Fruit fly (Drosophila melanogaster) whole organism, embryonic: ENCODE measurements around the gene Doa.

Experiments used
- Adf1 ChIP-seq: fragments of 200-800 bp; sonication (Bioruptor generic); IDR thresholded peaks from 2 replicates; pipeline ENCODE4 v1.3.6; 2022; ENCODE audit warnings: missing biosample characterization, missing genetic modification characterization
- Atf-2 ChIP-seq: fragments of 200-800 bp; sonication (Bioruptor generic); optimal IDR thresholded peaks from 2 replicates; lab custom pipeline; 2016; ENCODE audit warnings: missing biosample characterization, missing genetic modification characterization
- Atf6 ChIP-seq: fragments of 200-800 bp; sonication (Bioruptor generic); IDR thresholded peaks from 2 replicates; pipeline ENCODE4 v1.3.6; 2022; ENCODE audit warnings: missing biosample characterization, missing genetic modification characterization
- Bteb2 ChIP-seq: fragments of 200-800 bp; sonication (Bioruptor generic); optimal IDR thresholded peaks from 2 replicates; lab custom pipeline; 2016; ENCODE audit warnings: missing biosample characterization, missing genetic modification characterization
- CG11085 ChIP-seq: fragments of 200-800 bp; sonication (Bioruptor generic); IDR thresholded peaks from 2 replicates; pipeline ENCODE4 v1.3.6; 2022; ENCODE audit warnings: missing biosample characterization, missing genetic modification characterization
- CG12744 ChIP-seq: fragments of 200-800 bp; sonication (Bioruptor generic); optimal IDR thresholded peaks from 2 replicates; lab custom pipeline; 2016; ENCODE audit warnings: missing biosample characterization, missing genetic modification characterization
- CG15601 ChIP-seq: fragments of 200-800 bp; sonication (Bioruptor generic); optimal IDR thresholded peaks from 3 replicates; lab custom pipeline; 2019; ENCODE audit warnings: missing biosample characterization, mild to moderate bottlenecking, missing genetic modification characterization, moderate library complexity
- CG17186 ChIP-seq: fragments of 200-800 bp; sonication (Bioruptor generic); optimal IDR thresholded peaks from 3 replicates; lab custom pipeline; 2017; ENCODE audit warnings: missing biosample characterization, missing genetic modification reagents, missing genetic modification characterization
- CG30020 ChIP-seq: fragments of 200-800 bp; optimal IDR thresholded peaks from 2 replicates; lab custom pipeline; 2019; ENCODE audit warnings: missing biosample characterization, mild to moderate bottlenecking, missing genetic modification characterization, moderate library complexity
- CG32532 ChIP-seq: fragments of 200-800 bp; sonication (Bioruptor generic); IDR thresholded peaks from 2 replicates; pipeline ENCODE4 v1.3.6; 2022; ENCODE audit warnings: missing biosample characterization, missing genetic modification characterization
- CG33557 ChIP-seq: fragments of 200-800 bp; sonication (Bioruptor generic); optimal IDR thresholded peaks from 2 replicates; lab custom pipeline; 2019; ENCODE audit warnings: missing biosample characterization, mild to moderate bottlenecking, missing genetic modification characterization, moderate library complexity
- CG3407 ChIP-seq: fragments of 200-800 bp; sonication (Bioruptor generic); optimal IDR thresholded peaks from 2 replicates; lab custom pipeline; 2018; ENCODE audit warnings: missing biosample characterization, mild to moderate bottlenecking, missing genetic modification characterization
- CG3726 ChIP-seq: fragments of 200-800 bp; sonication (Bioruptor generic); IDR thresholded peaks from 3 replicates; pipeline ENCODE4, ENCODE4 v1.3.6; 2022; ENCODE audit warnings: missing biosample characterization, missing genetic modification characterization
- CG4282 ChIP-seq: fragments of 200-800 bp; sonication (Bioruptor generic); optimal IDR thresholded peaks from 2 replicates; lab custom pipeline; 2016; ENCODE audit warnings: missing biosample characterization, missing genetic modification characterization
- CG4404 ChIP-seq: fragments of 200-800 bp; sonication (Bioruptor generic); IDR thresholded peaks from 2 replicates; pipeline ENCODE4 v1.3.6; 2022; ENCODE audit warnings: missing biosample characterization, missing genetic modification characterization
- CG4617 ChIP-seq: fragments of 200-800 bp; sonication (Bioruptor generic); optimal IDR thresholded peaks from 3 replicates; lab custom pipeline; 2016; ENCODE audit warnings: missing biosample characterization, missing genetic modification characterization, borderline replicate concordance
- CG6272 ChIP-seq: fragments of 200-800 bp; sonication (Bioruptor generic); IDR thresholded peaks from 2 replicates; pipeline ENCODE4 v1.3.6; 2022; ENCODE audit warnings: missing biosample characterization, missing genetic modification characterization
- CG7556 ChIP-seq: fragments of 200-800 bp; sonication (Bioruptor generic); optimal IDR thresholded peaks from 2 replicates; lab custom pipeline; 2017; ENCODE audit warnings: missing biosample characterization, mild to moderate bottlenecking, missing genetic modification characterization
- CG7839 ChIP-seq: fragments of 200-800 bp; sonication (Bioruptor generic); optimal IDR thresholded peaks from 3 replicates; lab custom pipeline; 2018; ENCODE audit warnings: missing biosample characterization, mild to moderate bottlenecking, missing genetic modification characterization, moderate library complexity
- CG7987 ChIP-seq: fragments of 200-800 bp; sonication (Bioruptor generic); optimal IDR thresholded peaks from 2 replicates; lab custom pipeline; 2018; ENCODE audit warnings: missing biosample characterization, mild to moderate bottlenecking, missing genetic modification characterization, moderate library complexity
- CTCF ChIP-seq: fragments of 200-800 bp; sonication (Bioruptor generic); optimal IDR thresholded peaks from 2 replicates; lab custom pipeline; 2017; ENCODE audit warnings: missing biosample characterization, mild to moderate bottlenecking, missing genetic modification characterization, moderate library complexity
- D ChIP-seq, 2 experiments: fragments of 200-800 bp in 1 of 2; fragments of >200 bp in 1 of 2; sonication (Bioruptor generic) in 1 of 2; optimal IDR thresholded peaks; 2 replicates in 1 of 2; 3 replicates in 1 of 2; lab custom pipeline; 2017; ENCODE audit warnings: mild to moderate bottlenecking in 1 of 2, missing biosample characterization in 1 of 2, missing genetic modification characterization in 1 of 2, missing genetic modification reagents in 1 of 2
- Dip2 ChIP-seq: fragments of 200-800 bp; sonication (Bioruptor generic); IDR thresholded peaks from 2 replicates; pipeline ENCODE4 v1.3.6; 2022; ENCODE audit warnings: missing biosample characterization, missing genetic modification characterization
- Dref ChIP-seq: fragments of 200-800 bp; sonication (Bioruptor generic); IDR thresholded peaks from 2 replicates; pipeline ENCODE4 v1.3.6; 2022; ENCODE audit warnings: missing biosample characterization, missing genetic modification characterization
- Fer2 ChIP-seq: fragments of 200-800 bp; sonication (Bioruptor generic); optimal IDR thresholded peaks from 2 replicates; lab custom pipeline; 2018; ENCODE audit warnings: missing biosample characterization, mild to moderate bottlenecking, missing genetic modification characterization, moderate library complexity
- H2.0 ChIP-seq: fragments of 200-800 bp; sonication (Bioruptor generic); IDR thresholded peaks from 2 replicates; pipeline ENCODE4 v1.3.6; 2022; ENCODE audit warnings: missing biosample characterization, missing genetic modification characterization
- Hey ChIP-seq: fragments of 200-800 bp; sonication (Bioruptor generic); optimal IDR thresholded peaks from 3 replicates; lab custom pipeline; 2018; ENCODE audit warnings: missing biosample characterization, mild to moderate bottlenecking, missing genetic modification characterization
- Hr39 ChIP-seq: fragments of >200 bp; optimal IDR thresholded peaks from 2 replicates; lab custom pipeline; 2017
- Jarid2 ChIP-seq: fragments of 200-800 bp; sonication (Bioruptor generic); optimal IDR thresholded peaks from 3 replicates; lab custom pipeline; 2017; ENCODE audit warnings: mild to moderate bottlenecking, missing biosample characterization, missing genetic modification reagents, missing genetic modification characterization
- Trl ChIP-seq, 3 experiments: fragments of >200 bp in 2 of 3; fragments of 200-800 bp in 1 of 3; sonication (Bioruptor generic) in 1 of 3; optimal IDR thresholded peaks; 2 replicates in 1 of 3; 3 replicates in 2 of 3; lab custom pipeline; 2016 to 2017; ENCODE audit warnings: missing biosample characterization in 1 of 3, missing genetic modification characterization in 1 of 3
- bbx ChIP-seq: fragments of 200-800 bp; sonication (Bioruptor generic); IDR thresholded peaks from 2 replicates; pipeline ENCODE4 v1.3.6; 2022; ENCODE audit warnings: missing biosample characterization, missing genetic modification characterization; ENCODE audit not compliant: partially characterized antibody
- bcd ChIP-seq: fragments of 200-800 bp; sonication (Bioruptor generic); optimal IDR thresholded peaks from 2 replicates; lab custom pipeline; 2017; ENCODE audit warnings: missing biosample characterization, mild to moderate bottlenecking, missing genetic modification characterization
- br ChIP-seq: fragments of >200 bp; optimal IDR thresholded peaks from 2 replicates; lab custom pipeline; 2017
- cad ChIP-seq: fragments of >200 bp; optimal IDR thresholded peaks from 2 replicates; lab custom pipeline; 2017; ENCODE audit warnings: missing biosample characterization, missing genetic modification characterization
- cato ChIP-seq: fragments of 200-800 bp; sonication (Bioruptor generic); optimal IDR thresholded peaks from 2 replicates; lab custom pipeline; 2016; ENCODE audit warnings: missing biosample characterization, missing genetic modification characterization, borderline replicate concordance
- caup ChIP-seq: fragments of 200-800 bp; sonication (Bioruptor generic); optimal IDR thresholded peaks from 3 replicates; lab custom pipeline; 2017; ENCODE audit warnings: missing biosample characterization, mild to moderate bottlenecking, missing genetic modification characterization, moderate library complexity; ENCODE audit not compliant: severe bottlenecking
- cg ChIP-seq: fragments of 200-800 bp; sonication (Bioruptor generic); optimal IDR thresholded peaks from 3 replicates; lab custom pipeline; 2019; ENCODE audit warnings: missing biosample characterization, mild to moderate bottlenecking, missing genetic modification characterization, moderate library complexity
- chm ChIP-seq: fragments of 200-800 bp; sonication (Bioruptor generic); IDR thresholded peaks from 2 replicates; pipeline ENCODE4 v1.3.6; 2022; ENCODE audit warnings: missing biosample characterization, missing genetic modification characterization
- dpn ChIP-seq, 2 experiments: fragments of 200-800 bp; sonication (Bioruptor generic); optimal IDR thresholded peaks; 3 replicates each; lab custom pipeline; 2016; ENCODE audit warnings: missing biosample characterization in 2 of 2, missing genetic modification characterization in 2 of 2
- fu2 ChIP-seq: fragments of 200-800 bp; sonication (Bioruptor generic); optimal IDR thresholded peaks from 2 replicates; lab custom pipeline; 2016; ENCODE audit warnings: missing biosample characterization, missing genetic modification characterization
- gsb-n ChIP-seq: fragments of 200-800 bp; sonication (Bioruptor generic); optimal IDR thresholded peaks from 3 replicates; lab custom pipeline; 2018; ENCODE audit warnings: missing biosample characterization, mild to moderate bottlenecking, missing genetic modification characterization
- org-1 ChIP-seq: fragments of 200-800 bp; sonication (Bioruptor generic); optimal IDR thresholded peaks from 2 replicates; lab custom pipeline; 2017; ENCODE audit warnings: missing biosample characterization, missing genetic modification characterization
- pros ChIP-seq: fragments of 200-800 bp; sonication (Bioruptor generic); optimal IDR thresholded peaks from 3 replicates; lab custom pipeline; 2019; ENCODE audit warnings: missing biosample characterization, mild to moderate bottlenecking, missing genetic modification characterization, moderate library complexity
- psq ChIP-seq: fragments of 200-800 bp; sonication (Bioruptor generic); optimal IDR thresholded peaks from 2 replicates; lab custom pipeline; 2017; ENCODE audit warnings: missing biosample characterization, missing genetic modification characterization
- pzg ChIP-seq: fragments of 200-800 bp; sonication (Bioruptor generic); optimal IDR thresholded peaks from 3 replicates; lab custom pipeline; 2018; ENCODE audit warnings: missing biosample characterization, mild to moderate bottlenecking, missing genetic modification characterization, moderate library complexity
- ranshi ChIP-seq: fragments of 200-800 bp; sonication (Bioruptor generic); IDR thresholded peaks from 2 replicates; pipeline ENCODE4 v1.3.6; 2022; ENCODE audit warnings: missing biosample characterization, missing genetic modification characterization
- sna ChIP-seq: fragments of 200-800 bp; sonication (Bioruptor generic); IDR thresholded peaks from 2 replicates; pipeline ENCODE4 v1.3.6; 2022; ENCODE audit warnings: missing biosample characterization, missing genetic modification characterization; ENCODE audit not compliant: partially characterized antibody
- trh ChIP-seq: fragments of 200-800 bp; sonication (Bioruptor generic); optimal IDR thresholded peaks from 2 replicates; lab custom pipeline; 2016; ENCODE audit warnings: missing biosample characterization, missing genetic modification characterization
- tup ChIP-seq: fragments of 200-800 bp; sonication (Bioruptor generic); optimal IDR thresholded peaks from 2 replicates; lab custom pipeline; 2016; ENCODE audit warnings: missing biosample characterization, mild to moderate bottlenecking, missing genetic modification characterization, moderate library complexity
- wek ChIP-seq: fragments of 200-800 bp; sonication (Bioruptor generic); optimal IDR thresholded peaks from 3 replicates; lab custom pipeline; 2018; ENCODE audit warnings: missing biosample characterization, mild to moderate bottlenecking, missing genetic modification characterization, moderate library complexity

Gene Doa

dm6 chr3R:28904816-28905435 lies 17.1 kb downstream of the Doa start (continued):
- TF ChIP-seq CG17186 (GFP tag; lab: Kevin White, UChicago) (no peak), CG7987 (GFP tag; lab: Kevin White, UChicago) (no peak), CG3407 (peak; percentile 42), org-1 (GFP tag; lab: Kevin White, UChicago) (peak; percentile 53), CG12744 (GFP tag; lab: Kevin White, UChicago) (peak; percentile 60), fu2 (peak; percentile 66), Jarid2 (GFP tag; lab: Kevin White, UChicago) (peak; percentile 8), Trl (optimal IDR thresholded peaks at IDR 0.05; lab: Kevin White, UChicago) (no peak), Trl (GFP tag; optimal IDR thresholded peaks at IDR 0.05; lab: Kevin White, UChicago) (peak; percentile 77), CG7839 (tag; lab: Kevin White, UChicago) (peak; percentile 82), D (optimal IDR thresholded peaks at IDR 0.05; lab: Kevin White, UChicago) (no peak), D (GFP tag; optimal IDR thresholded peaks at IDR 0.05; lab: Kevin White, UChicago) (peak; percentile 21), CG4617 (GFP tag; lab: Kevin White, UChicago) (peak; percentile 48), chm (GFP tag; lab: Robert Waterston, UW) (peak; percentile 65; the same call in 1 of the 2 replicates), gsb-n (peak; percentile 25), CG7556 (GFP tag; lab: Kevin White, UChicago) (peak; percentile 31), psq (GFP tag; lab: Kevin White, UChicago) (no peak), cg (no peak), Bteb2 (peak; percentile 81), ranshi (GFP tag; lab: Robert Waterston, UW) (peak; percentile 86), CG4404 (peak; percentile 60), CG30020 (tag; lab: Kevin White, UChicago) (no peak), CG4282 (GFP tag; lab: Kevin White, UChicago) (no peak), Hr39 (no peak), wek (GFP tag; lab: Kevin White, UChicago) (peak; percentile 14), CG15601 (tag; lab: Kevin White, UChicago) (peak; percentile 24), sna (GFP tag; lab: Robert Waterston, UW) (no peak), Hey (tag; lab: Kevin White, UChicago) (no peak), cad (GFP tag; lab: Kevin White, UChicago) (no peak), tup (no peak), Fer2 (tag; lab: Kevin White, UChicago) (peak; percentile 46), caup (peak; percentile 57), CTCF (no peak), cato (GFP tag; lab: Kevin White, UChicago) (peak; percentile 16), pros (no peak), CG11085 (GFP tag; lab: Robert Waterston, UW) (peak; percentile 74), H2.0 (GFP tag; lab: Robert Waterston, UW) (peak; percentile 83), pzg (GFP tag; lab: Kevin White, UChicago) (no peak), CG32532 (GFP tag; lab: Robert Waterston, UW) (peak; percentile 93), Dref (0 out of 2 replicates have a peak, but pooled peaks have one; percentile 10), CG3726 (GFP tag; lab: Robert Waterston, UW) (no peak), CG6272 (peak; percentile 72), br (no peak), Atf-2 (peak; percentile 75), bcd (peak; percentile 76), Atf6 (peak; percentile 83), Adf1 (GFP tag; lab: Robert Waterston, UW) (no peak; the same call in 1 of the 2 replicates), trh (no peak), dpn (GFP tag; optimal IDR thresholded peaks at IDR 0.05; lab: Kevin White, UChicago) (peak; percentile 84 to 88), CG33557 (GFP tag; lab: Kevin White, UChicago) (no peak), Dip2 (GFP tag; lab: Robert Waterston, UW) (no peak), bbx (GFP tag; lab: Robert Waterston, UW) (no peak)
